Fruit fly (Drosophila melanogaster) Kc167 (cell line): ENCODE measurements around the gene CG13314.

Experiments
- Myc ChIP-seq: fragments of >200 bp; optimal IDR thresholded peaks from 2 replicates; lab custom pipeline; 2017; ENCODE audit warnings: missing external identifiers
- h ChIP-seq: fragments of >200 bp; optimal IDR thresholded peaks from 3 replicates; lab custom pipeline; 2018; ENCODE audit warnings: missing external identifiers

dm6 chr3L:9004788-9005246, 23.2 kb downstream of the CG13314 start, which contains the start of gene Doc3:
- no peak for TF ChIP-seq h (lab: Kevin White, UChicago)
- no peak for TF ChIP-seq Myc (lab: Kevin White, UChicago)
